Fruit fly (Drosophila melanogaster): ENCODE measurements around the gene CG13373.

The CG13373 gene

DNA sequence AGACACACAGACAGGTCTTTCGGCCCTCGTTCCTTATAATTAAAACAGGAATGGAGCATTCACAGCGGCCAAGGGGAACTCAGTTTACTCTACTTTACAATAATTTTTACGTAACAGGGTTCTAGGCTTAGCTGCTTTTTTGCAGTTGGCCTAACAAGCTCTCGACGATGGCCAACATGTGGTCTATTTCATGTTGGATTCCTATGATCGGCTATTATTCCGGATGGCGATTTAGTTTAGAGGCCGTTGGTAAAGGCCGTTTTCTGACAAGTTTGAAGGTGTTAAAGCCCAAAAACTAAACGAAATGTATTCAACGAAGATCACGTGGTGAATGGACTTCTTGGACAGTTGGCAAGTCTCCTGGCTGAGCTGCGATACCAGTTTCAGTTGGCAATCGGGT lies 30.8 kb upstream of the CG13373 start (continued):
- TF ChIP-seq CG8119 (GFP tag; IDR thresholded peaks at IDR 0.05) (no peak), CG8319 (GFP tag; optimal IDR thresholded peaks at IDR 0.05) (no peak), cyc (GFP tag; optimal IDR thresholded peaks at IDR 0.05) (peak; percentile 31), Hr39 (GFP tag; optimal IDR thresholded peaks at IDR 0.05) (peak; percentile 35), CG34406 (GFP tag; optimal IDR thresholded peaks at IDR 0.05) (peak; percentile 5), Ets21C (GFP tag; optimal IDR thresholded peaks at IDR 0.05) (no peak), Hr38 (GFP tag; optimal IDR thresholded peaks at IDR 0.05) (no peak), CG6854 (GFP tag; optimal IDR thresholded peaks at IDR 0.05) (no peak), CG11294 (GFP tag; IDR thresholded peaks at IDR 0.05) (no peak), svp (GFP tag) (peak; percentile 80), Sox102F (GFP tag; optimal IDR thresholded peaks at IDR 0.05) (peak; percentile 42), CG3919 (GFP tag; optimal IDR thresholded peaks at IDR 0.05) (peak; percentile 9), salr (GFP tag; optimal IDR thresholded peaks at IDR 0.05) (no peak), ss (GFP tag; optimal IDR thresholded peaks at IDR 0.05) (peak; percentile 32 to 53)

DNA sequence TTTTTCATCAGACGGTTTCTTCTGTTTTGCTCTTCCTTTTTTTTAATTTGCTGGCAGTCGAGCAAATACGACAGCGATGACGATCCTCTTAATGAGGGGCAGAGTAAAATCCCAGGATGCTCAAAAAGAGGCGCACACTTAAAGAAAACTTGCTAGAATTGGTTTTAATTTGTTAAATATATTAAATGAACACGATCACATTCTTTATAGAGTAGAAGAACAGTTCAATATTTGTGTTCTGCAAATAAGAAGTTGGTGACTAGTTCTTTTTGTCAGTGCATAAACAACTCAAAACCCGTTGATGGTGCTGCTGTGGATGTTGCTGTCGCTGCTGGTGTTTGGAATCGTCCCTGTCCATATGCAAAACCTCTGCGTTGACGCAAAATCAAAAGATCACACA lies 28.5 kb upstream of the CG13373 start:
- TF ChIP-seq eg (GFP tag; IDR thresholded peaks at IDR 0.05) (0 out of 3 replicates have a peak, but pooled peaks have one; percentile 40), svp (GFP tag) (peak; percentile 90), topi (GFP tag; optimal IDR thresholded peaks at IDR 0.05) (peak; percentile 81), pdm3 (GFP tag; optimal IDR thresholded peaks at IDR 0.05) (peak; percentile 71), CG6792 (GFP tag; optimal IDR thresholded peaks at IDR 0.05) (peak; percentile 68), spab (GFP tag; optimal IDR thresholded peaks at IDR 0.05) (peak; percentile 60), CG1621 (tag; optimal IDR thresholded peaks at IDR 0.05) (peak; percentile 44), CG8319 (GFP tag; optimal IDR thresholded peaks at IDR 0.05) (peak; percentile 53), CG15336 (GFP tag; IDR thresholded peaks at IDR 0.05) (peak; percentile 33; the same call in 1 of the 2 replicates), CG10669 (GFP tag; optimal IDR thresholded peaks at IDR 0.05) (peak; percentile 74), net (GFP tag; optimal IDR thresholded peaks at IDR 0.05) (peak; percentile 23), Sox102F (GFP tag; optimal IDR thresholded peaks at IDR 0.05) (peak; percentile 82), Hr4 (GFP tag; optimal IDR thresholded peaks at IDR 0.05) (peak; percentile 36), Eip78C (GFP tag) (peak; percentile 94), CG16779 (tag; optimal IDR thresholded peaks at IDR 0.05) (no peak), dac (GFP tag; optimal IDR thresholded peaks at IDR 0.05) (no peak), Ets96B (tag; optimal IDR thresholded peaks at IDR 0.05) (peak; percentile 70), acj6 (GFP tag; optimal IDR thresholded peaks at IDR 0.05) (peak; percentile 74), Met (GFP tag; optimal IDR thresholded peaks at IDR 0.05) (peak; percentile 86), CG6808 (GFP tag; optimal IDR thresholded peaks at IDR 0.05) (peak; percentile 59), CG32006 (GFP tag; optimal IDR thresholded peaks at IDR 0.05) (peak; percentile 48), CG6854 (GFP tag; optimal IDR thresholded peaks at IDR 0.05) (no peak), Eip75B (GFP tag; optimal IDR thresholded peaks at IDR 0.05) (peak; percentile 70), ss (GFP tag; optimal IDR thresholded peaks at IDR 0.05) (peak; percentile 37 to 49), CG3919 (GFP tag; optimal IDR thresholded peaks at IDR 0.05) (peak; percentile 78), CG9139 (GFP tag; optimal IDR thresholded peaks at IDR 0.05) (peak; percentile 9), CG4318 (GFP tag; optimal IDR thresholded peaks at IDR 0.05) (no peak), Sox15 (GFP tag; optimal IDR thresholded peaks at IDR 0.05) (peak; percentile 24), CG11762 (GFP tag; optimal IDR thresholded peaks at IDR 0.05; ENCODE audit: insufficient read depth) (peak; percentile 65), CG8119 (GFP tag; IDR thresholded peaks at IDR 0.05) (peak; percentile 63), CG6276 (GFP tag; optimal IDR thresholded peaks at IDR 0.05) (peak; percentile 9), CG31627 (GFP tag; optimal IDR thresholded peaks at IDR 0.05) (peak; percentile 77), CG3032 (tag; optimal IDR thresholded peaks at IDR 0.05) (peak; percentile 63), Gug (GFP tag; IDR thresholded peaks at IDR 0.05) (no peak), CG11902 (GFP tag; optimal IDR thresholded peaks at IDR 0.05) (peak; percentile 34), CG8632 (GFP tag; optimal IDR thresholded peaks at IDR 0.05) (peak; percentile 65), CG6163 (GFP tag; IDR thresholded peaks at IDR 0.05) (peak; percentile 86), Smox (GFP tag; optimal IDR thresholded peaks at IDR 0.05) (peak; percentile 80), fd85E (GFP tag; optimal IDR thresholded peaks at IDR 0.05) (no peak), esn (GFP tag; optimal IDR thresholded peaks at IDR 0.05) (peak; percentile 83), achi (GFP tag; optimal IDR thresholded peaks at IDR 0.05) (peak; percentile 53), CG10631 (GFP tag; optimal IDR thresholded peaks at IDR 0.05) (peak; percentile 71), Sox14 (GFP tag; optimal IDR thresholded peaks at IDR 0.05) (peak; percentile 73), cyc (GFP tag; optimal IDR thresholded peaks at IDR 0.05) (peak; percentile 75), salr (GFP tag; optimal IDR thresholded peaks at IDR 0.05) (peak; percentile 39 to 40)

All from whole organism, prepupa.